Fruit fly (Drosophila melanogaster): Measurements from ENCODE around the gene Dmtn.

- no peak for TF ChIP-seq rn (GFP tag; IDR thresholded peaks at IDR 0.05)
- no peak for TF ChIP-seq CG17806 (tag; optimal IDR thresholded peaks at IDR 0.05)
- TF ChIP-seq D1 (tag; optimal IDR thresholded peaks at IDR 0.05), result no peak
- TF ChIP-seq Pif1B (GFP tag; optimal IDR thresholded peaks at IDR 0.05), result no peak
- TF ChIP-seq fd96Ca (GFP tag; IDR thresholded peaks at IDR 0.05), result no peak
- no peak for TF ChIP-seq CG15710 (tag; optimal IDR thresholded peaks at IDR 0.05)
- TF ChIP-seq CG32121 (GFP tag; IDR thresholded peaks at IDR 0.05), result no peak
- TF ChIP-seq CG10348 (GFP tag; IDR thresholded peaks at IDR 0.05), result no peak
- TF ChIP-seq CG4496 (GFP tag; IDR thresholded peaks at IDR 0.05), result no peak
Measured at dm6 chr3R:6345814-6346213, 59.9 kb downstream of the Dmtn start, which contains the start of the genes SmD2 and CG18048.

All from whole organism, pupa.